Worm (Caenorhabditis elegans) whole organism, young adult: ENCODE results near the gene cdc-25.4.

Experiments used
- B0019.2 ChIP-seq: fragments of 200-800 bp; sonication (Bioruptor generic); conservative IDR thresholded peaks from 2 replicates; pipeline ENCODE4 v1.3.6; 2022; ENCODE audit warnings: missing genetic modification reagents, missing genetic modification characterization, missing compliant biosample characterization
- D2030.7 ChIP-seq: fragments of 200-800 bp; sonication (Bioruptor generic); IDR thresholded peaks from 2 replicates; pipeline ENCODE4 v1.3.6; 2022; ENCODE audit warnings: missing genetic modification reagents, missing genetic modification characterization, missing compliant biosample characterization
- F10E7.11 ChIP-seq: sonication (generic microtip); optimal IDR thresholded peaks from 2 replicates; lab custom pipeline; 2017; ENCODE audit warnings: mild to moderate bottlenecking, missing genetic modification characterization, moderate library complexity, missing compliant biosample characterization
- F37B4.10 ChIP-seq: fragments of 200-800 bp; sonication (Bioruptor generic); IDR thresholded peaks from 2 replicates; pipeline ENCODE4 v1.3.6; 2022; ENCODE audit warnings: missing genetic modification characterization, missing compliant biosample characterization
- K11D2.4 ChIP-seq: fragments of 200-800 bp; sonication (Bioruptor generic); IDR thresholded peaks from 2 replicates; pipeline ENCODE4 v1.3.6; 2022; ENCODE audit warnings: missing genetic modification reagents, missing genetic modification characterization, missing compliant biosample characterization
- T26A5.8 ChIP-seq: sonication (generic microtip); optimal IDR thresholded peaks from 2 replicates; lab custom pipeline; 2016; ENCODE audit warnings: missing genetic modification characterization, missing compliant biosample characterization
- akir-1 ChIP-seq: fragments of 200-800 bp; sonication (Bioruptor generic); optimal IDR thresholded peaks from 2 replicates; lab custom pipeline; 2018; ENCODE audit warnings: mild to moderate bottlenecking, missing genetic modification characterization, moderate library complexity, missing compliant biosample characterization
- ama-1 ChIP-seq, 3 experiments: fragments of 150-350 bp in 1 of 3; sonication (generic microtip) in 2 of 3; optimal IDR thresholded peaks; 2 replicates each; lab custom pipeline; 2014 to 2018; ENCODE audit warnings: missing biosample characterization in 2 of 3, missing genetic modification characterization in 2 of 3, missing genetic modification reagents in 2 of 3
- cebp-1 ChIP-seq, 2 experiments: fragments of 200-800 bp in 1 of 2; sonication (Bioruptor generic) in 1 of 2; sonication (generic microtip) in 1 of 2; IDR thresholded peaks in 1 of 2; optimal IDR thresholded peaks in 1 of 2; 2 replicates each; pipeline versions ENCODE4 v1.3.6 to Lab custom; 2017 to 2022; ENCODE audit warnings: missing compliant biosample characterization in 2 of 2, missing genetic modification characterization in 2 of 2, mild to moderate bottlenecking in 1 of 2, missing genetic modification reagents in 1 of 2, moderate library complexity in 1 of 2
- ceh-91 ChIP-seq: fragments of 200-800 bp; sonication (Bioruptor generic); IDR thresholded peaks from 2 replicates; pipeline ENCODE4 v1.3.6; 2022; ENCODE audit warnings: missing genetic modification reagents, missing genetic modification characterization, missing compliant biosample characterization
- dpl-1 ChIP-seq: fragments of 150-350 bp; optimal IDR thresholded peaks from 2 replicates; lab custom pipeline; 2014; ENCODE audit warnings: missing biosample characterization, missing genetic modification reagents, missing genetic modification characterization
- egl-44 ChIP-seq: fragments of 200-800 bp; sonication (Bioruptor generic); IDR thresholded peaks from 2 replicates; pipeline ENCODE4 v1.3.6; 2022; ENCODE audit warnings: missing genetic modification reagents, missing genetic modification characterization, missing compliant biosample characterization
- ekl-4 ChIP-seq: fragments of 200-800 bp; sonication (Bioruptor generic); IDR thresholded peaks from 2 replicates; pipeline ENCODE4 v1.3.6; 2022; ENCODE audit warnings: missing genetic modification reagents, missing genetic modification characterization, missing compliant biosample characterization
- ets-4 ChIP-seq: fragments of 200-800 bp; sonication (Bioruptor generic); optimal IDR thresholded peaks from 2 replicates; lab custom pipeline; 2018; ENCODE audit warnings: mild to moderate bottlenecking, missing genetic modification characterization, missing compliant biosample characterization
- gei-17 ChIP-seq: fragments of 200-800 bp; sonication (Bioruptor generic); optimal IDR thresholded peaks from 2 replicates; lab custom pipeline; 2018; ENCODE audit warnings: mild to moderate bottlenecking, missing genetic modification characterization, missing compliant biosample characterization
- hlh-26 ChIP-seq: fragments of 200-800 bp; sonication (Bioruptor generic); conservative IDR thresholded peaks from 2 replicates; pipeline ENCODE4 v1.3.6; 2022; ENCODE audit warnings: missing genetic modification reagents, missing genetic modification characterization, missing compliant biosample characterization
- let-526 ChIP-seq: fragments of 200-800 bp; sonication (Bioruptor generic); IDR thresholded peaks from 2 replicates; pipeline ENCODE4 v1.3.6; 2022; ENCODE audit warnings: missing genetic modification reagents, missing genetic modification characterization, missing compliant biosample characterization
- lin-26 ChIP-seq: fragments of 200-800 bp; sonication (Bioruptor generic); IDR thresholded peaks from 2 replicates; pipeline ENCODE4 v1.3.6; 2022; ENCODE audit warnings: missing genetic modification reagents, missing genetic modification characterization, missing compliant biosample characterization
- lir-1 ChIP-seq: fragments of 200-800 bp; sonication (Bioruptor generic); conservative IDR thresholded peaks from 2 replicates; pipeline ENCODE4 v1.3.6; 2022; ENCODE audit warnings: missing genetic modification reagents, missing genetic modification characterization, missing compliant biosample characterization
- lsl-1 ChIP-seq: fragments of 200-800 bp; sonication (Bioruptor generic); optimal IDR thresholded peaks from 2 replicates; lab custom pipeline; 2018; ENCODE audit warnings: mild to moderate bottlenecking, missing genetic modification characterization, moderate library complexity, missing compliant biosample characterization
- nfya-1 ChIP-seq: sonication (generic microtip); optimal IDR thresholded peaks from 2 replicates; lab custom pipeline; 2017; ENCODE audit warnings: antibody characterized with exemption, missing compliant biosample characterization, missing genetic modification characterization, borderline replicate concordance; ENCODE audit not compliant: insufficient read depth
- nhr-80 ChIP-seq: sonication (generic microtip); optimal IDR thresholded peaks from 2 replicates; lab custom pipeline; 2016; ENCODE audit warnings: missing genetic modification characterization, missing compliant biosample characterization
- pha-4 ChIP-seq: fragments of 150-350 bp; sonication (generic microtip); optimal IDR thresholded peaks from 2 replicates; lab custom pipeline; 2014; ENCODE audit warnings: missing biosample characterization, missing genetic modification reagents, missing genetic modification characterization
- rcor-1 ChIP-seq: fragments of 200-800 bp; sonication (Bioruptor generic); IDR thresholded peaks from 2 replicates; pipeline ENCODE4 v1.3.6; 2022; ENCODE audit warnings: missing genetic modification reagents, missing genetic modification characterization, missing compliant biosample characterization
- sdz-38 ChIP-seq: sonication (generic microtip); optimal IDR thresholded peaks from 2 replicates; lab custom pipeline; 2016; ENCODE audit warnings: missing genotype, missing genetic modification characterization, missing compliant biosample characterization
- snpc-3.4 ChIP-seq: sonication (generic microtip); optimal IDR thresholded peaks from 2 replicates; lab custom pipeline; 2017; ENCODE audit warnings: missing genetic modification characterization, mild to moderate bottlenecking, missing compliant biosample characterization, antibody characterized with exemption, moderate library complexity, missing genotype, missing genetic modification reagents
- sptf-2 ChIP-seq: fragments of 200-800 bp; sonication (Bioruptor generic); optimal IDR thresholded peaks from 2 replicates; lab custom pipeline; 2018; ENCODE audit warnings: mild to moderate bottlenecking, missing genetic modification characterization, missing compliant biosample characterization
- tbx-9 ChIP-seq: sonication (generic microtip); optimal IDR thresholded peaks from 2 replicates; lab custom pipeline; 2016; ENCODE audit warnings: borderline replicate concordance, missing genetic modification characterization, inconsistent platforms, missing compliant biosample characterization
- unc-130 ChIP-seq: sonication (generic microtip); optimal IDR thresholded peaks from 2 replicates; lab custom pipeline; 2016; ENCODE audit warnings: missing genetic modification reagents, missing genetic modification characterization, missing compliant biosample characterization
- unc-62 ChIP-seq: fragments of 150-350 bp; optimal IDR thresholded peaks from 2 replicates; lab custom pipeline; 2014; ENCODE audit warnings: missing biosample characterization, missing genetic modification reagents, missing genetic modification characterization
- xnd-1 ChIP-seq: sonication (generic microtip); optimal IDR thresholded peaks from 2 replicates; lab custom pipeline; 2016; ENCODE audit warnings: missing genotype, missing genetic modification reagents, missing genetic modification characterization, missing compliant biosample characterization
- zfh-2 ChIP-seq: fragments of 200-800 bp; sonication (Bioruptor generic); conservative IDR thresholded peaks from 2 replicates; pipeline ENCODE4 v1.3.6; 2022; ENCODE audit warnings: missing genetic modification reagents, missing genetic modification characterization, missing compliant biosample characterization
- zim-3 ChIP-seq: sonication (generic microtip); optimal IDR thresholded peaks from 2 replicates; lab custom pipeline; 2017; ENCODE audit warnings: mild to moderate bottlenecking, missing genetic modification characterization, moderate library complexity, missing compliant biosample characterization
- ztf-22 ChIP-seq: fragments of 200-800 bp; sonication (Bioruptor generic); optimal IDR thresholded peaks from 2 replicates; lab custom pipeline; 2018; ENCODE audit warnings: mild to moderate bottlenecking, missing genetic modification characterization, moderate library complexity, missing compliant biosample characterization

The cdc-25.4 gene

ce11 chrII:10147502-10147901 lies 41.8 kb downstream of the cdc-25.4 start:
- TF ChIP-seq lin-26 (GFP tag; lab: Robert Waterston, UW), result no peak
- TF ChIP-seq hlh-26 (GFP tag; lab: Robert Waterston, UW), result no peak
- no peak for TF ChIP-seq lir-1 (GFP tag; lab: Robert Waterston, UW)
- TF ChIP-seq unc-62 (GFP tag; lab: Kevin White, UChicago), result no peak
- TF ChIP-seq ama-1 (optimal IDR thresholded peaks at IDR 0.05; lab: Kevin White, UChicago), result no peak
- TF ChIP-seq ama-1 (GFP tag; optimal IDR thresholded peaks at IDR 0.05; lab: Kevin White, UChicago), result no peak
- TF ChIP-seq akir-1, result no peak
- no peak for TF ChIP-seq tbx-9 (tag; lab: Kevin White, UChicago)
- no peak for TF ChIP-seq K11D2.4 (GFP tag; lab: Robert Waterston, UW)
- TF ChIP-seq egl-44 (GFP tag; lab: Robert Waterston, UW), result no peak
- no peak for TF ChIP-seq T26A5.8
- no peak for TF ChIP-seq ceh-91 (GFP tag; lab: Robert Waterston, UW)
- TF ChIP-seq rcor-1 (GFP tag; lab: Robert Waterston, UW), result no peak
- no peak for TF ChIP-seq lsl-1 (GFP tag; lab: Kevin White, UChicago)
- no peak for TF ChIP-seq F10E7.11 (tag; lab: Kevin White, UChicago)

- TF ChIP-seq zfh-2 (GFP tag; lab: Robert Waterston, UW), result 0 out of 2 replicates have a peak, but pooled peaks have one; percentile 31
- TF ChIP-seq ets-4 (GFP tag; lab: Kevin White, UChicago), result peak; percentile 23
- TF ChIP-seq dpl-1 (GFP tag; lab: Kevin White, UChicago), result no peak
These were observed 42.8 kb downstream of the cdc-25.4 start, which contains the start of gene pax-3 for ce11 chrII:10146488-10146887. TSS of gene pax-3 (plus strand) at chrII:10146570.

ce11 chrII:10144092-10144491 lies 45.2 kb downstream of the cdc-25.4 start, which contains the start of gene F27E5.3:
TSS of gene F27E5.3 (minus strand) at chrII:10144192.
- TF ChIP-seq snpc-3.4 (tag; lab: Kevin White, UChicago) (no peak), cebp-1 (GFP tag; IDR thresholded peaks at IDR 0.05; lab: Robert Waterston, UW) (no peak), cebp-1 (tag; optimal IDR thresholded peaks at IDR 0.05; lab: Kevin White, UChicago) (no peak), let-526 (GFP tag; lab: Robert Waterston, UW) (no peak), D2030.7 (GFP tag; lab: Robert Waterston, UW) (no peak), akir-1 (no peak), zim-3 (no peak), zfh-2 (GFP tag; lab: Robert Waterston, UW) (no peak), F37B4.10 (GFP tag; lab: Robert Waterston, UW) (no peak), pha-4 (tag; lab: Kevin White, UChicago) (no peak), unc-130 (no peak), ztf-22 (no peak), sptf-2 (GFP tag; lab: Kevin White, UChicago) (no peak), B0019.2 (GFP tag; lab: Robert Waterston, UW) (no peak), gei-17 (GFP tag; lab: Kevin White, UChicago) (no peak), ekl-4 (GFP tag; lab: Robert Waterston, UW) (no peak), nfya-1 (no peak), xnd-1 (tag; lab: Kevin White, UChicago) (no peak), nhr-80 (tag; lab: Kevin White, UChicago) (no peak)

- TF ChIP-seq nhr-80 (tag; lab: Kevin White, UChicago) (peak; percentile 68), sdz-38 (tag; lab: Kevin White, UChicago) (no peak)
These were observed 50.1 kb downstream of the cdc-25.4 start, which contains the start of gene asah-2 for ce11 chrII:10139177-10139640. TSS of gene asah-2 (plus strand) at chrII:10139590.
